Worm (Caenorhabditis elegans): ENCODE results near the gene Y57G11C.1144.
A peak's percentile ranks its signal among the peaks of the same experiment; 100 is the strongest.

The Y57G11C.1144 gene

ce11 chrIV:14953802-14954201, 16.7 kb downstream of the Y57G11C.1144 start:
- TF ChIP-seq F49E8.2 (tag; optimal IDR thresholded peaks at IDR 0.05; ENCODE audit: borderline replicate concordance) (peak; percentile 64), mdt-29 (GFP tag; IDR thresholded peaks at IDR 0.05) (no peak), lin-15B (tag; optimal IDR thresholded peaks at IDR 0.05) (no peak), mep-1 (tag; optimal IDR thresholded peaks at IDR 0.05) (no peak), nhr-237 (tag; optimal IDR thresholded peaks at IDR 0.05) (no peak), ctbp-1 (GFP tag; IDR thresholded peaks at IDR 0.05) (no peak), Y48G9A.11 (GFP tag; IDR thresholded peaks at IDR 0.05) (0 out of 2 replicates have a peak, but pooled peaks have one; percentile 17), snpc-1.2 (GFP tag; IDR thresholded peaks at IDR 0.05) (peak; percentile 79), pha-4 (GFP tag; IDR thresholded peaks at IDR 0.05) (0 out of 2 replicates have a peak, but pooled peaks have one; percentile 11), pha-4 (tag; optimal IDR thresholded peaks at IDR 0.05) (no peak), lin-38 (GFP tag; IDR thresholded peaks at IDR 0.05) (peak; percentile 52), snpc-4 (tag; optimal IDR thresholded peaks at IDR 0.05) (no peak), nhr-77 (tag; optimal IDR thresholded peaks at IDR 0.05) (no peak), nhr-102 (tag; optimal IDR thresholded peaks at IDR 0.05) (no peak), lin-39 (tag; optimal IDR thresholded peaks at IDR 0.05) (no peak)

ce11 chrIV:14954842-14955241, 17.7 kb downstream of the Y57G11C.1144 start:
- TF ChIP-seq lsy-2 (tag; optimal IDR thresholded peaks at IDR 0.05) (peak in 1 of 2 experiments; percentile 55), Y105C5A.15 (GFP tag; IDR thresholded peaks at IDR 0.05) (no peak)

ce11 chrIV:14956693-14957281, 19.7 kb downstream of the Y57G11C.1144 start:
- TF ChIP-seq ztf-11 (tag; optimal IDR thresholded peaks at IDR 0.05) (no peak), zfp-2 (tag; optimal IDR thresholded peaks at IDR 0.05) (no peak), Y48G9A.11 (GFP tag; IDR thresholded peaks at IDR 0.05) (0 out of 2 replicates have a peak, but pooled peaks have one; percentile 8), sdz-12 (GFP tag; optimal IDR thresholded peaks at IDR 0.05) (no peak), nhr-237 (tag; optimal IDR thresholded peaks at IDR 0.05) (no peak), R02D3.7 (tag; optimal IDR thresholded peaks at IDR 0.05) (peak; percentile 64), arid-1 (GFP tag; conservative IDR thresholded peaks at IDR 0.05) (no peak), nhr-25 (tag; optimal IDR thresholded peaks at IDR 0.05; ENCODE audit: borderline replicate concordance, insufficient read depth) (no peak), hlh-11 (tag; optimal IDR thresholded peaks at IDR 0.05) (no peak), mxl-3 (GFP tag; optimal IDR thresholded peaks at IDR 0.05) (no peak), unc-130 (GFP tag; optimal IDR thresholded peaks at IDR 0.05) (peak; percentile 32), mxl-2 (GFP tag; conservative IDR thresholded peaks at IDR 0.05) (no peak), ceh-44 (GFP tag; IDR thresholded peaks at IDR 0.05) (no peak), mes-2 (tag; optimal IDR thresholded peaks at IDR 0.05; ENCODE audit: poor library complexity, severe bottlenecking) (peak; percentile 51), zfp-3 (GFP tag; conservative IDR thresholded peaks at IDR 0.05) (no peak), aha-1 (tag) (peak; percentile 75), snpc-1.2 (GFP tag; IDR thresholded peaks at IDR 0.05) (peak; percentile 95), lin-38 (GFP tag; IDR thresholded peaks at IDR 0.05) (peak; percentile 77), dpl-1 (GFP tag; optimal IDR thresholded peaks at IDR 0.05) (peak; percentile 22), dmd-9 (GFP tag; IDR thresholded peaks at IDR 0.05) (no peak)

ce11 chrIV:14958551-14958950, 21.4 kb downstream of the Y57G11C.1144 start, which contains the start of gene Y41E3.1:
Gene Y41E3.1 (minus strand): TSS chrIV:14958874.
- TF ChIP-seq ceh-62 (tag; optimal IDR thresholded peaks at IDR 0.05), result no peak
- peak; percentile 53 for TF ChIP-seq lin-38 (GFP tag; IDR thresholded peaks at IDR 0.05)
- TF ChIP-seq snpc-1.2 (GFP tag; IDR thresholded peaks at IDR 0.05), result peak; percentile 82
- no peak for TF ChIP-seq lin-15B (tag; optimal IDR thresholded peaks at IDR 0.05)
